Worm (Caenorhabditis elegans): Measurements from ENCODE around the gene abu-1.

abu-1 gene

ce11 chrV:10382142-10382541 is 516 bp upstream of the abu-1 start, which contains the start of gene pqn-2:
Gene pqn-2, plus strand, starts transcription at chrV:10382442.
- TF ChIP-seq ZK337.2 (GFP tag; IDR thresholded peaks at IDR 0.05) (no peak), jun-1 (tag; optimal IDR thresholded peaks at IDR 0.05) (no peak), F44E2.7 (GFP tag; IDR thresholded peaks at IDR 0.05) (no peak), hlh-11 (tag; optimal IDR thresholded peaks at IDR 0.05) (no peak), nhr-77 (tag; optimal IDR thresholded peaks at IDR 0.05) (no peak), pqm-1 (tag; optimal IDR thresholded peaks at IDR 0.05) (no peak), arid-1 (GFP tag; conservative IDR thresholded peaks at IDR 0.05) (no peak), unc-62 (GFP tag; optimal IDR thresholded peaks at IDR 0.05 in 1 of 2) (no peak), unc-62 (tag; optimal IDR thresholded peaks at IDR 0.05) (no peak), duxl-1 (tag; optimal IDR thresholded peaks at IDR 0.05; ENCODE audit: poor library complexity) (no peak), lin-39 (tag; optimal IDR thresholded peaks at IDR 0.05) (no peak), daf-19 (GFP tag; conservative IDR thresholded peaks at IDR 0.05) (no peak)

ce11 chrV:10379761-10380160 is 1.9 kb downstream of the abu-1 start:
- peak in 1 of 2 experiments; percentile 68 for TF ChIP-seq unc-62 (GFP tag; optimal IDR thresholded peaks at IDR 0.05 in 1 of 2)
- TF ChIP-seq unc-62 (tag; optimal IDR thresholded peaks at IDR 0.05): no peak
- no peak for TF ChIP-seq zip-2 (tag; optimal IDR thresholded peaks at IDR 0.05)
- peak; percentile 95 for TF ChIP-seq aha-1 (tag)

ce11 chrV:10379293-10379692 is 2.3 kb downstream of the abu-1 start, which contains the start of gene AC3.12:
Gene AC3.12, minus strand, starts transcription at chrV:10379393.
- no peak for TF ChIP-seq fkh-10 (GFP tag; optimal IDR thresholded peaks at IDR 0.05)
- no peak for TF ChIP-seq dve-1 (tag; optimal IDR thresholded peaks at IDR 0.05; ENCODE audit: insufficient read depth)
- TF ChIP-seq daf-8 (GFP tag; IDR thresholded peaks at IDR 0.05): no peak
- TF ChIP-seq Y48G9A.11 (GFP tag; IDR thresholded peaks at IDR 0.05): no peak
- TF ChIP-seq mdl-1 (tag; optimal IDR thresholded peaks at IDR 0.05): no peak
- TF ChIP-seq daf-12 (tag; optimal IDR thresholded peaks at IDR 0.05): no peak
- TF ChIP-seq jun-1 (tag; optimal IDR thresholded peaks at IDR 0.05): no peak
- TF ChIP-seq madf-5 (GFP tag; IDR thresholded peaks at IDR 0.05): no peak
- no peak for TF ChIP-seq nhr-237 (tag; optimal IDR thresholded peaks at IDR 0.05)
- TF ChIP-seq lim-7 (GFP tag; IDR thresholded peaks at IDR 0.05): no peak
- TF ChIP-seq mes-2 (tag; optimal IDR thresholded peaks at IDR 0.05; ENCODE audit: poor library complexity, severe bottlenecking): no peak
- no peak for TF ChIP-seq egl-27 (tag; optimal IDR thresholded peaks at IDR 0.05)
- TF ChIP-seq nhr-48 (tag; optimal IDR thresholded peaks at IDR 0.05): no peak
- TF ChIP-seq fos-1 (tag; optimal IDR thresholded peaks at IDR 0.05): no peak
- TF ChIP-seq nhr-42 (GFP tag; IDR thresholded peaks at IDR 0.05): no peak
- no peak for TF ChIP-seq zip-2 (tag; optimal IDR thresholded peaks at IDR 0.05)
- no peak for TF ChIP-seq hlh-11 (tag; optimal IDR thresholded peaks at IDR 0.05)
- no peak for TF ChIP-seq aly-2 (tag; optimal IDR thresholded peaks at IDR 0.05)
- TF ChIP-seq lin-38 (GFP tag; IDR thresholded peaks at IDR 0.05): no peak

ce11 chrV:10371951-10372350 is 9.7 kb downstream of the abu-1 start, which contains the start of gene ugt-49:
Gene ugt-49, plus strand, starts transcription at chrV:10372321.
- TF ChIP-seq dve-1 (tag; optimal IDR thresholded peaks at IDR 0.05; ENCODE audit: insufficient read depth) (peak; percentile 5), pqm-1 (tag; optimal IDR thresholded peaks at IDR 0.05) (peak; percentile 34), nhr-28 (tag; optimal IDR thresholded peaks at IDR 0.05) (peak; percentile 79), nhr-237 (tag; optimal IDR thresholded peaks at IDR 0.05) (no peak), daf-16 (GFP tag; optimal IDR thresholded peaks at IDR 0.05) (no peak), daf-16 (tag; optimal IDR thresholded peaks at IDR 0.05) (peak; percentile 43)

ce11 chrV:10371177-10371576 is 10.4 kb downstream of the abu-1 start:
- TF ChIP-seq nhr-6 (tag; optimal IDR thresholded peaks at IDR 0.05) (peak; percentile 5), hlh-30 (tag; optimal IDR thresholded peaks at IDR 0.05; ENCODE audit: insufficient read depth) (peak; percentile 82), zfp-2 (tag; optimal IDR thresholded peaks at IDR 0.05) (no peak), mxl-3 (GFP tag; optimal IDR thresholded peaks at IDR 0.05) (peak; percentile 72), ama-1 (optimal IDR thresholded peaks at IDR 0.05) (no peak), mep-1 (tag; optimal IDR thresholded peaks at IDR 0.05) (peak; percentile 33), hif-1 (tag; optimal IDR thresholded peaks at IDR 0.05) (peak in 1 of 2 experiments; percentile 45), aly-2 (tag; optimal IDR thresholded peaks at IDR 0.05) (no peak), nhr-28 (tag; optimal IDR thresholded peaks at IDR 0.05) (peak; percentile 100), nhr-10 (tag; optimal IDR thresholded peaks at IDR 0.05) (peak; percentile 18), hlh-11 (tag; optimal IDR thresholded peaks at IDR 0.05) (peak; percentile 86), tra-1 (GFP tag; IDR thresholded peaks at IDR 0.05) (peak; percentile 74; the same call in 1 of the 2 replicates), nhr-77 (tag; optimal IDR thresholded peaks at IDR 0.05) (peak; percentile 65), daf-16 (GFP tag; optimal IDR thresholded peaks at IDR 0.05) (no peak), daf-16 (tag; optimal IDR thresholded peaks at IDR 0.05) (peak; percentile 83), aha-1 (tag) (peak; percentile 1), pqm-1 (tag; optimal IDR thresholded peaks at IDR 0.05) (peak; percentile 38), dmd-6 (GFP tag; IDR thresholded peaks at IDR 0.05) (peak; percentile 95), lin-1 (GFP tag; IDR thresholded peaks at IDR 0.05) (no peak)

All from whole organism, L4 larva.